Worm (Caenorhabditis elegans) whole organism, early embryonic: ENCODE results near the gene ceh-21.

Experiments
- F13C5.2 ChIP-seq: sonication (generic microtip); optimal IDR thresholded peaks from 2 replicates; lab custom pipeline; 2017; ENCODE audit warnings: mild to moderate bottlenecking, missing genetic modification characterization, inconsistent platforms, missing compliant biosample characterization
- ama-1 ChIP-seq: fragments of 150-350 bp; optimal IDR thresholded peaks from 2 replicates; lab custom pipeline; 2014
- ceh-13 ChIP-seq: fragments of 200-800 bp; sonication (Bioruptor generic); optimal IDR thresholded peaks from 2 replicates; lab custom pipeline; 2018; ENCODE audit warnings: mild to moderate bottlenecking, missing genetic modification characterization, missing compliant biosample characterization
- hmg-4 ChIP-seq: fragments of 200-800 bp; sonication (Bioruptor generic); optimal IDR thresholded peaks from 2 replicates; lab custom pipeline; 2018; ENCODE audit warnings: mild to moderate bottlenecking, missing genetic modification characterization, missing compliant biosample characterization
- sea-1 ChIP-seq: fragments of 200-800 bp; sonication (Bioruptor generic); conservative IDR thresholded peaks from 2 replicates; pipeline ENCODE4 v1.3.6; 2022; ENCODE audit warnings: missing genetic modification characterization, missing compliant biosample characterization
- tbx-37 ChIP-seq: fragments of 200-800 bp; sonication (Bioruptor generic); conservative IDR thresholded peaks from 2 replicates; pipeline ENCODE4 v1.3.6; 2022; ENCODE audit warnings: missing genetic modification reagents, missing genetic modification characterization, missing compliant biosample characterization

DNA sequence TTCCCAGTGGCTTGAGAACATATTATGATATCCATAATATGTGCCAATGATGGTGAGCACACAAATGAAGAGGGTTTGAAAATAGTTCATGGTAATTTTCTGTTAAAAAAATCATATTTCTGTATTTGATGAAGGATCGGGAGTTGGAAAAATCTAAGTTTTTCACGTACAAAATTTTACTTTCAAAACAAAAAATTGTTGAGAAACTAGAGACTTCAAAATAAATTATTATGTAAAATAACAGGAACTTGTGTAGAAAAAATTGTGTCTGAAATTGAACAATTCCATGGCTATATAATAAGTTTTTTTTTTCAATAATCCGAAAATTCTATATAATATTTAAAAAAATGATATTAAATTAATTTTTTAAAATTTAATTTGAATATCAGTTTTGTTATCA lies 31.3 kb downstream of the ceh-21 start, which contains the start of gene C14E2.4:
- TF ChIP-seq hmg-4 (GFP tag; lab: Kevin White, UChicago), result no peak
- no peak for TF ChIP-seq tbx-37 (GFP tag; lab: Robert Waterston, UW)
- no peak for TF ChIP-seq F13C5.2 (tag; lab: Kevin White, UChicago)
- no peak for TF ChIP-seq ama-1
- no peak for TF ChIP-seq ceh-13
- no peak for TF ChIP-seq sea-1
